Worm (Caenorhabditis elegans): ENCODE results near the gene C27B7.9.

C27B7.9 gene

ce11 chrIV:8916010-8916409 is at the start of gene C27B7.9:
C27B7.9 (minus strand) TSS chrIV:8916110.
- TF ChIP-seq dao-5 (tag; optimal IDR thresholded peaks at IDR 0.05) (no peak), him-1 (tag; optimal IDR thresholded peaks at IDR 0.05) (no peak), W03F9.2 (tag; optimal IDR thresholded peaks at IDR 0.05) (no peak)

- TF ChIP-seq him-1 (tag; optimal IDR thresholded peaks at IDR 0.05) (no peak), W03F9.2 (tag; optimal IDR thresholded peaks at IDR 0.05) (no peak), dao-5 (tag; optimal IDR thresholded peaks at IDR 0.05) (no peak)
Measured at ce11 chrIV:8956189-8956588, 40.3 kb upstream of the C27B7.9 start, which contains the start of gene tpra-1. tpra-1 (plus strand) TSS chrIV:8956489.

DNA sequence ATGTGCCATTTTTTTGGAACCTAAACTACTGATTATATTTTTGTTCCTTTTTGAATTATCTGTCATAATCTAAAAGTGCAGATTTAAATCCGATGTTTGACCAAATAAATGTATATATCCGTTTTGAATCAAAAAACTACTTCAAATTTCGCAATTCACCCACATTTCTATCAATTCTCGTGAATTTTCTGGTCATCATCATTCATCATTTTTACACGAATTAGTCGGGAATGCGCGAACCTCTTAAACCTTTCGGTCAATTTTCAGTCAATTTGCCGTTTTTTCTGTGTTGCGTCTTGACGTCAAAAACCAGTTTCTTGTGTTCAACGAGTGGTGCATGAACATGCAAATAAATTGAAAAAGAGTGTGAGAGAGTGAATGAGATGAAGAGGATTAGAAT is 38.2 kb upstream of the C27B7.9 start:
- TF ChIP-seq W03F9.2 (tag; optimal IDR thresholded peaks at IDR 0.05) = no peak
- TF ChIP-seq him-1 (tag; optimal IDR thresholded peaks at IDR 0.05) = no peak
- no peak for TF ChIP-seq dao-5 (tag; optimal IDR thresholded peaks at IDR 0.05)

- TF ChIP-seq him-1 (tag; optimal IDR thresholded peaks at IDR 0.05) (no peak), dao-5 (tag; optimal IDR thresholded peaks at IDR 0.05) (no peak), W03F9.2 (tag; optimal IDR thresholded peaks at IDR 0.05) (no peak)
Measured at ce11 chrIV:8951953-8952567, 36.1 kb upstream of the C27B7.9 start.

DNA sequence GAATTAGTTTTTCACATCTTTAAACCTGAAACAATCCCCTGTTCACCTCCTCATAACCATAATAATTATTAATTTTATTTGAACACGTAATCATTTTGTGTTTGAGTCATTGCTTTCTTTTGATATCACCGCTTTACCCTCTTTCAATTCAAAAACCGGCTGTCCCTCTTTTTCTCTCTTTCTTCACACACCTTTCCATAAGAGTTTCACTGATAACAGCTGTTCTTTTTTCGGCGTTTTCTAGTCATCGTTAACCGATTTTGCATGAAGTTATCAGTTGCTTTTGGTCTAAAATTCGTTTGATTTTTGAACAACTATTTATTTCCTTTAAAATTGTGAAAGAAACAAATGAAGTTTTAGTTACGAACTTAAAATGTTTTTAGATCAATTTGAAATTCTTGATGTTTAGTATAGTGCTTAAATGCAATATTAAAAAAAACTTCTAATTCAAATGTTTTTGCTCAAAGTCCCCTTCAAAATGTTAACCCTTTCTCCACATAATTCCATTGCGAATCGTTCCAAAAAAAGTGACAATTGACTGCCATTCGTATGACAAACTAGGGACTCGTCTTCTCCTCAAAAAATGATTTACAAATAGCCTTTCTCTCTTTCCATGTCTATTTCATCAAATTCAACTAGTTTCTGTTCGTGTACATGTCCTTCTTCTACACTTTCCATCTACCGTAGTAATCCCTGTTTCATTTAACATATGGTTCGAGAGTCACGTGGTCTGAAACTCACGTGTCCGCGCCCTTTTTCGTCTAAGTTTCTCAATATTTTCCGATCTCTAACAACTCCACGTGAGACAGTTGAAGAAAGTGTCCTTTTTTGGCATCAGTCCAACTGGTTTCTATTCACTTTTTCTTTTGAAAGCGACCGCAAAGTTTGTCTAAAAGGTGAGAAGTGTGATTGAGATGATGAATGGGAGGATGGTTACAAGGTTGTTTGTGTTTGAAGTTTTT is 33.4 kb upstream of the C27B7.9 start:
- TF ChIP-seq W03F9.2 (tag; optimal IDR thresholded peaks at IDR 0.05) (peak; percentile 37), dao-5 (tag; optimal IDR thresholded peaks at IDR 0.05) (no peak), him-1 (tag; optimal IDR thresholded peaks at IDR 0.05) (no peak)

DNA sequence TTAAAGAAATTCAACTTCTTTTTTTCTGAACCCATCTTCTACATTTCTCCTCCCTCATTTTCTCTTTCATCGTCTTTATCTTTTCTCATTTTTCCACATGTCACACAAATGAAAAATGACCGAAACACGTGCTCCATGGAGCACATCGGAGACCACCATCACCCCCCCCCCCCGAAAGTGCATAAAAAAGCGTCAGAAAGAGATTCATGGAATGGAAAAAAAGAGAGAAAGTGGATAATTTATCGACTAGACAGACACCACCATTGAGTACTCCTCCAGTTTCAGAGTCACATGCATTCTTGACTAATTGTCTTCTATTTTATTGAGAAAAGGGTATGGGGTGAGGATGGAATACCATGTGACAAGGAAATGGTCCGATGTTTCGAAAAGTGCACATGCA is 31.2 kb upstream of the C27B7.9 start:
- TF ChIP-seq W03F9.2 (tag; optimal IDR thresholded peaks at IDR 0.05) (no peak), him-1 (tag; optimal IDR thresholded peaks at IDR 0.05) (no peak), dao-5 (tag; optimal IDR thresholded peaks at IDR 0.05) (no peak)

ce11 chrIV:8943430-8943829 is 27.5 kb upstream of the C27B7.9 start:
- TF ChIP-seq him-1 (tag; optimal IDR thresholded peaks at IDR 0.05) = no peak
- TF ChIP-seq dao-5 (tag; optimal IDR thresholded peaks at IDR 0.05) = no peak
- TF ChIP-seq W03F9.2 (tag; optimal IDR thresholded peaks at IDR 0.05) = no peak

DNA sequence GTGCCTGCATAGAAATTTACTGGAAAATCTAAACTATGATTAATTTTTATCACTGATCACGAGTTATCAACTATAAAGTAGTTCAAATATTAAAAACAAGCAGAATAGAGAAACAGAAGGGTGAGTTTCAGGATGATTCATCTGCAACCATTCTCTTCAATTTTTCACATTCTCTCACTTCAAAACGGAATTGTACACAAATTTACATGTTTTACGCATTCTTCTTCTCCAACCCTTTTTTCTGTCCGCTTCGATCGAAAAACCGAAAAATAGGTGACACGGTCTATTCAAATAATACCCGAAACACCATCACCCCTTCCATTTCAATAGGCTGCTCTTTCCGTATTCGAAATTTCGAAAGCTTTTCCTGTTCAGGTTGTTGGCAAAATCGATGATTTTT is 17.7 kb upstream of the C27B7.9 start, which contains the start of gene D1046.4:
D1046.4 (plus strand) TSS at position 301 of the 400 bp plus-strand sequence.
- TF ChIP-seq W03F9.2 (tag; optimal IDR thresholded peaks at IDR 0.05) (no peak), dao-5 (tag; optimal IDR thresholded peaks at IDR 0.05) (no peak), him-1 (tag; optimal IDR thresholded peaks at IDR 0.05) (no peak)

- no peak for TF ChIP-seq him-1 (tag; optimal IDR thresholded peaks at IDR 0.05)
- TF ChIP-seq W03F9.2 (tag; optimal IDR thresholded peaks at IDR 0.05) = no peak
- no peak for TF ChIP-seq dao-5 (tag; optimal IDR thresholded peaks at IDR 0.05)
Measured at ce11 chrIV:8929942-8930492, 14.1 kb upstream of the C27B7.9 start, which contains the start of the genes D1046.18 and slc-25A26. D1046.18 (plus strand) TSS chrIV:8930242. slc-25A26 (plus strand) TSS chrIV:8930442.

- TF ChIP-seq dao-5 (tag; optimal IDR thresholded peaks at IDR 0.05) = peak; percentile 94
- peak; percentile 42 for TF ChIP-seq W03F9.2 (tag; optimal IDR thresholded peaks at IDR 0.05)
- TF ChIP-seq him-1 (tag; optimal IDR thresholded peaks at IDR 0.05) = peak; percentile 60
Measured at ce11 chrIV:8927093-8927492, 11.2 kb upstream of the C27B7.9 start.

ce11 chrIV:8926511-8926910 is 10.6 kb upstream of the C27B7.9 start:
- TF ChIP-seq W03F9.2 (tag; optimal IDR thresholded peaks at IDR 0.05) (no peak), dao-5 (tag; optimal IDR thresholded peaks at IDR 0.05) (no peak), him-1 (tag; optimal IDR thresholded peaks at IDR 0.05) (no peak)

- TF ChIP-seq W03F9.2 (tag; optimal IDR thresholded peaks at IDR 0.05) (no peak), dao-5 (tag; optimal IDR thresholded peaks at IDR 0.05) (no peak), him-1 (tag; optimal IDR thresholded peaks at IDR 0.05) (no peak)
Measured at ce11 chrIV:8925990-8926389, 10.1 kb upstream of the C27B7.9 start, which contains the start of the genes D1046.2 and cfim-2. D1046.2 (minus strand) TSS chrIV:8926067. cfim-2 (plus strand) TSS chrIV:8926324.

DNA sequence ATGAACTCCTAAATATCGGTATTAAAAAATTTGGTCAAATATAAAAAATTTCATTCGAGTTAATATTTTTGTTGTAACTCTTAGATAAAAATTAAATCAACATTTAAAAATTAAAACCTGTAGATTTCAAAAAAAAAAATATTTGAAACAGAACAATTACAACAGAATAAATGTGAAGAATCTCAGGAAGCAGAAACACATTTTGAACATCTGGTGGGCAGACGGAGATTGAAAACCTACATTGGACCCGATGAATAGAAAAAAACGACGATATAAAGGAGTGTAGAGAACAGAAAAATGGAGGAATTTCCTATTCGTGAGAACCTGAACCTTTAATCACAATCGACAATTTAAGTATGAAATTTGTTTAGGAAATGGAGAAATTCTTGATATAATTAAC is 8.2 kb upstream of the C27B7.9 start:
- TF ChIP-seq him-1 (tag; optimal IDR thresholded peaks at IDR 0.05) (no peak), dao-5 (tag; optimal IDR thresholded peaks at IDR 0.05) (no peak), W03F9.2 (tag; optimal IDR thresholded peaks at IDR 0.05) (no peak)

Measured in whole organism, L4/young adult.